Fruit fly (Drosophila melanogaster) whole organism, embryonic: Measurements from ENCODE around the gene CG6749.

Source experiments
- Adf1 ChIP-seq: fragments of 200-800 bp; sonication (Bioruptor generic); IDR thresholded peaks from 2 replicates; pipeline ENCODE4 v1.3.6; 2022; ENCODE audit warnings: missing biosample characterization, missing genetic modification characterization
- B-H2 ChIP-seq: fragments of 200-800 bp; sonication (Bioruptor generic); optimal IDR thresholded peaks from 2 replicates; lab custom pipeline; 2018; ENCODE audit warnings: missing biosample characterization, mild to moderate bottlenecking, missing genetic modification characterization
- BEAF-32 ChIP-seq: fragments of 200-800 bp; sonication (Bioruptor generic); optimal IDR thresholded peaks from 3 replicates; lab custom pipeline; 2017; ENCODE audit warnings: missing biosample characterization, missing genetic modification characterization, mild to moderate bottlenecking, moderate library complexity, missing genetic modification reagents
- C15 ChIP-seq: fragments of 200-800 bp; sonication (Bioruptor generic); IDR thresholded peaks from 3 replicates; pipeline ENCODE4 v1.3.6; 2022; ENCODE audit warnings: missing biosample characterization, missing genetic modification characterization
- CG10147 ChIP-seq: fragments of 200-800 bp; sonication (Bioruptor generic); optimal IDR thresholded peaks from 2 replicates; lab custom pipeline; 2019; ENCODE audit warnings: missing biosample characterization, mild to moderate bottlenecking, missing genetic modification characterization, moderate library complexity
- CG10267 ChIP-seq: fragments of 200-800 bp; sonication (Bioruptor generic); optimal IDR thresholded peaks from 2 replicates; lab custom pipeline; 2018; ENCODE audit warnings: missing biosample characterization, mild to moderate bottlenecking, missing genetic modification characterization, moderate library complexity
- CG11085 ChIP-seq: fragments of 200-800 bp; sonication (Bioruptor generic); IDR thresholded peaks from 2 replicates; pipeline ENCODE4 v1.3.6; 2022; ENCODE audit warnings: missing biosample characterization, missing genetic modification characterization
- CG11504 ChIP-seq: fragments of 200-800 bp; sonication (Bioruptor generic); optimal IDR thresholded peaks from 3 replicates; lab custom pipeline; 2019; ENCODE audit warnings: missing biosample characterization, mild to moderate bottlenecking, missing genetic modification characterization, moderate library complexity
- CG12155 ChIP-seq: fragments of 200-800 bp; sonication (Bioruptor generic); optimal IDR thresholded peaks from 3 replicates; lab custom pipeline; 2016; ENCODE audit warnings: missing biosample characterization, missing genetic modification characterization
- CG13287 ChIP-seq: fragments of 200-800 bp; sonication (Bioruptor generic); IDR thresholded peaks from 2 replicates; pipeline ENCODE4 v1.3.6; 2022; ENCODE audit warnings: missing biosample characterization, missing genetic modification characterization; ENCODE audit not compliant: partially characterized antibody
- CG1602 ChIP-seq: fragments of 200-800 bp; sonication (Bioruptor generic); optimal IDR thresholded peaks from 3 replicates; lab custom pipeline; 2016; ENCODE audit warnings: missing biosample characterization, missing genetic modification characterization
- CG18619 ChIP-seq: fragments of 200-800 bp; sonication (Bioruptor generic); optimal IDR thresholded peaks from 3 replicates; lab custom pipeline; 2017; ENCODE audit warnings: missing biosample characterization, mild to moderate bottlenecking, missing genetic modification characterization
- CG3163 ChIP-seq: fragments of 200-800 bp; sonication (Bioruptor generic); optimal IDR thresholded peaks from 3 replicates; lab custom pipeline; 2016; ENCODE audit warnings: missing biosample characterization, missing genetic modification characterization
- CG4282 ChIP-seq: fragments of 200-800 bp; sonication (Bioruptor generic); optimal IDR thresholded peaks from 2 replicates; lab custom pipeline; 2016; ENCODE audit warnings: missing biosample characterization, missing genetic modification characterization
- CG4617 ChIP-seq: fragments of 200-800 bp; sonication (Bioruptor generic); optimal IDR thresholded peaks from 3 replicates; lab custom pipeline; 2016; ENCODE audit warnings: missing biosample characterization, missing genetic modification characterization, borderline replicate concordance
- CG6683 ChIP-seq: fragments of 200-800 bp; sonication (Bioruptor generic); optimal IDR thresholded peaks from 2 replicates; lab custom pipeline; 2017; ENCODE audit warnings: missing biosample characterization, mild to moderate bottlenecking, missing genetic modification characterization, missing genetic modification reagents
- CG8388 ChIP-seq: fragments of 200-800 bp; sonication (Bioruptor generic); optimal IDR thresholded peaks from 2 replicates; lab custom pipeline; 2019; ENCODE audit warnings: missing biosample characterization, mild to moderate bottlenecking, missing genetic modification characterization, moderate library complexity
- CG9609 ChIP-seq: fragments of 200-800 bp; sonication (Bioruptor generic); optimal IDR thresholded peaks from 3 replicates; lab custom pipeline; 2016; ENCODE audit warnings: missing biosample characterization, missing genetic modification characterization
- Hr78 ChIP-seq, 2 experiments: fragments of 200-800 bp in 1 of 2; fragments of >200 bp in 1 of 2; sonication (Bioruptor generic) in 1 of 2; optimal IDR thresholded peaks; 2 replicates each; lab custom pipeline; 2017 to 2019; ENCODE audit warnings: missing biosample characterization in 2 of 2, missing genetic modification characterization in 2 of 2, mild to moderate bottlenecking in 1 of 2, moderate library complexity in 1 of 2
- Jarid2 ChIP-seq: fragments of 200-800 bp; sonication (Bioruptor generic); optimal IDR thresholded peaks from 3 replicates; lab custom pipeline; 2017; ENCODE audit warnings: mild to moderate bottlenecking, missing biosample characterization, missing genetic modification reagents, missing genetic modification characterization
- NC2α ChIP-seq: fragments of 200-800 bp; sonication (Bioruptor generic); optimal IDR thresholded peaks from 2 replicates; lab custom pipeline; 2016; ENCODE audit warnings: missing biosample characterization, missing genetic modification characterization
- Opbp ChIP-seq: fragments of 200-800 bp; sonication (Bioruptor generic); IDR thresholded peaks from 3 replicates; pipeline ENCODE4 v1.3.6; 2022; ENCODE audit warnings: missing biosample characterization, missing genetic modification characterization; ENCODE audit not compliant: partially characterized antibody
- Ptx1 ChIP-seq: fragments of 200-800 bp; sonication (Bioruptor generic); IDR thresholded peaks from 2 replicates; pipeline ENCODE4 v1.3.6; 2022; ENCODE audit warnings: missing biosample characterization, missing genetic modification characterization
- Side ChIP-seq: fragments of 200-800 bp; sonication (Bioruptor generic); optimal IDR thresholded peaks from 2 replicates; lab custom pipeline; 2016; ENCODE audit warnings: missing biosample characterization, missing genetic modification characterization
- YL-1 ChIP-seq: fragments of 200-800 bp; sonication (Bioruptor generic); optimal IDR thresholded peaks from 3 replicates; lab custom pipeline; 2017; ENCODE audit warnings: missing biosample characterization, mild to moderate bottlenecking, missing genetic modification characterization
- abd-A ChIP-seq: fragments of 200-800 bp; sonication (Bioruptor generic); optimal IDR thresholded peaks from 3 replicates; lab custom pipeline; 2019; ENCODE audit warnings: missing biosample characterization, mild to moderate bottlenecking, missing genetic modification characterization, moderate library complexity
- ato ChIP-seq: fragments of 200-800 bp; sonication (Bioruptor generic); IDR thresholded peaks from 2 replicates; pipeline ENCODE4 v1.3.6; 2022; ENCODE audit warnings: missing biosample characterization, missing genetic modification characterization; ENCODE audit not compliant: partially characterized antibody
- bbx ChIP-seq: fragments of 200-800 bp; sonication (Bioruptor generic); IDR thresholded peaks from 2 replicates; pipeline ENCODE4 v1.3.6; 2022; ENCODE audit warnings: missing biosample characterization, missing genetic modification characterization; ENCODE audit not compliant: partially characterized antibody
- caup ChIP-seq: fragments of 200-800 bp; sonication (Bioruptor generic); optimal IDR thresholded peaks from 3 replicates; lab custom pipeline; 2017; ENCODE audit warnings: missing biosample characterization, mild to moderate bottlenecking, missing genetic modification characterization, moderate library complexity; ENCODE audit not compliant: severe bottlenecking
- chm ChIP-seq: fragments of 200-800 bp; sonication (Bioruptor generic); IDR thresholded peaks from 2 replicates; pipeline ENCODE4 v1.3.6; 2022; ENCODE audit warnings: missing biosample characterization, missing genetic modification characterization
- ci ChIP-seq: fragments of 200-800 bp; sonication (Bioruptor generic); IDR thresholded peaks from 3 replicates; pipeline ENCODE4 v1.3.6; 2022; ENCODE audit warnings: missing biosample characterization, missing genetic modification characterization
- croc ChIP-seq: fragments of 200-800 bp; sonication (Bioruptor generic); conservative IDR thresholded peaks from 3 replicates; pipeline ENCODE4 v1.3.6; 2022; ENCODE audit warnings: missing biosample characterization, missing genetic modification characterization
- dpn ChIP-seq, 2 experiments: fragments of 200-800 bp; sonication (Bioruptor generic); optimal IDR thresholded peaks; 3 replicates each; lab custom pipeline; 2016; ENCODE audit warnings: missing biosample characterization in 2 of 2, missing genetic modification characterization in 2 of 2
- fd3F ChIP-seq: fragments of 200-800 bp; sonication (Bioruptor generic); optimal IDR thresholded peaks from 2 replicates; lab custom pipeline; 2018; ENCODE audit warnings: missing biosample characterization, mild to moderate bottlenecking, missing genetic modification characterization, moderate library complexity
- fu2 ChIP-seq: fragments of 200-800 bp; sonication (Bioruptor generic); optimal IDR thresholded peaks from 2 replicates; lab custom pipeline; 2016; ENCODE audit warnings: missing biosample characterization, missing genetic modification characterization
- inv ChIP-seq: fragments of 200-800 bp; sonication (Bioruptor generic); IDR thresholded peaks from 2 replicates; pipeline ENCODE4 v1.3.6; 2022; ENCODE audit warnings: missing biosample characterization, missing genetic modification characterization; ENCODE audit not compliant: partially characterized antibody
- jumu ChIP-seq: fragments of 200-800 bp; sonication (Bioruptor generic); optimal IDR thresholded peaks from 3 replicates; lab custom pipeline; 2016; ENCODE audit warnings: missing biosample characterization, missing genetic modification characterization
- kah ChIP-seq: fragments of 200-800 bp; sonication (Bioruptor generic); optimal IDR thresholded peaks from 2 replicates; lab custom pipeline; 2018; ENCODE audit warnings: missing biosample characterization, mild to moderate bottlenecking, missing genetic modification characterization
- knrl ChIP-seq: fragments of 200-800 bp; sonication (Bioruptor generic); IDR thresholded peaks from 3 replicates; pipeline ENCODE4 v1.3.6; 2022; ENCODE audit warnings: missing biosample characterization, missing genetic modification characterization; ENCODE audit not compliant: partially characterized antibody
- maf-S ChIP-seq: fragments of 200-800 bp; sonication (Bioruptor generic); optimal IDR thresholded peaks from 2 replicates; lab custom pipeline; 2016; ENCODE audit warnings: missing biosample characterization, missing genetic modification characterization
- mam ChIP-seq: fragments of 200-800 bp; sonication (Bioruptor generic); optimal IDR thresholded peaks from 3 replicates; lab custom pipeline; 2016; ENCODE audit warnings: missing biosample characterization, missing genetic modification characterization
- mld ChIP-seq: fragments of 200-800 bp; sonication (Bioruptor generic); IDR thresholded peaks from 3 replicates; pipeline ENCODE4 v1.3.6; 2022; ENCODE audit warnings: missing biosample characterization, missing genetic modification characterization; ENCODE audit not compliant: partially characterized antibody
- nom ChIP-seq: fragments of 200-800 bp; sonication (Bioruptor generic); optimal IDR thresholded peaks from 2 replicates; lab custom pipeline; 2017; ENCODE audit warnings: missing biosample characterization, missing genetic modification characterization, mild to moderate bottlenecking, moderate library complexity, missing genetic modification reagents
- pan ChIP-seq, 4 experiments: fragments of >200 bp in 3 of 4; fragments of 200-800 bp in 1 of 4; sonication (Bioruptor generic) in 1 of 4; optimal IDR thresholded peaks in 3 of 4; IDR thresholded peaks in 1 of 4; 2 replicates each; pipeline versions ENCODE4 v1.3.6 to Lab custom; 2017 to 2022; ENCODE audit warnings: missing biosample characterization in 2 of 4, missing genetic modification characterization in 2 of 4, mixed read lengths in 1 of 4
- phol ChIP-seq: fragments of 200-800 bp; sonication (Bioruptor generic); optimal IDR thresholded peaks from 3 replicates; lab custom pipeline; 2018; ENCODE audit warnings: missing biosample characterization, mild to moderate bottlenecking, missing genetic modification characterization, moderate library complexity
- repo ChIP-seq: fragments of 200-800 bp; sonication (Bioruptor generic); optimal IDR thresholded peaks from 2 replicates; lab custom pipeline; 2016; ENCODE audit warnings: missing biosample characterization, missing genetic modification characterization
- sug ChIP-seq: fragments of 200-800 bp; optimal IDR thresholded peaks from 2 replicates; lab custom pipeline; 2019; ENCODE audit warnings: missing biosample characterization, mild to moderate bottlenecking, missing genetic modification characterization, moderate library complexity
- vvl ChIP-seq: fragments of 200-800 bp; sonication (Bioruptor generic); IDR thresholded peaks from 2 replicates; pipeline ENCODE4 v1.3.6; 2022; ENCODE audit warnings: missing biosample characterization, missing genetic modification characterization
- wdn ChIP-seq: fragments of 200-800 bp; sonication (Bioruptor generic); IDR thresholded peaks from 2 replicates; pipeline ENCODE4 v1.3.6; 2022; ENCODE audit warnings: missing biosample characterization, missing genetic modification characterization

CG6749 gene

DNA sequence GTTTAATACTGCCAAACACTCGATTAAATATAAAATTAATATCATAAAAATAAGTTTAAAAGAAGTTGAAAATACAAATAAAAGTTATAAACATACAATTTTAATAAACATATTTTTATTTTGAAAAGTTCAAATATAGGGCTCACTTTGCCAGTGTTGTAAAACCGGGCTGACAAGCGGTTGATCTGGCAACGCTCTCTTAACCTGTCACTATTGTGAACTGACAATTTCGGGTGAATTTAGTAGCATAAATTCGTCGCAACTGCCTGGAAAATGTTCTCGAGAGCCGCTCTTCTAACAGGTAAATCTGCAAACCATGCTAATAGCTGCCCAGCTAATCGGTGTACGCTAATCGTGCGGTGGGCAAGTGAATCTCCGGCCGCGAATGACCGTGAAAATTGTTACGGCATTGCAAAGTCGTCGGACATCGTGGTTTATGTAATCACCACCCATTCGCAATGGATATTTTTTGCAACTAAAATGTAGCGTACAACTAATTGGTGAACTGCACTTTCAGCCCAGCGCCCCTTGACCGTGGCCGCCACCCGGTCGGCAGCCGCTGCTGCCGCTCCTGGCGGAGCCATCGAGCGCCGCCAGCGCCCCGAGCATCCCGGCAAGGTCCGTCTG lies 3.7 kb downstream of the CG6749 start, which contains the start of gene ATPsynB (continued):
- no peak for TF ChIP-seq Side (GFP tag; lab: Kevin White, UChicago)
- peak; percentile 81 for TF ChIP-seq B-H2 (GFP tag; lab: Kevin White, UChicago)
- TF ChIP-seq Opbp, result peak; percentile 42; the same call in 1 of the 3 replicates
- TF ChIP-seq ato (GFP tag; lab: Robert Waterston, UW), result no peak
- no peak for TF ChIP-seq CG3163 (GFP tag; lab: Kevin White, UChicago)
- no peak for TF ChIP-seq kah (GFP tag; lab: Kevin White, UChicago)
- TF ChIP-seq caup (GFP tag; lab: Kevin White, UChicago), result peak; percentile 35
- TF ChIP-seq phol (tag; lab: Kevin White, UChicago), result peak; percentile 51
- no peak for TF ChIP-seq CG4282
- peak; percentile 35; the same call in 1 of the 2 replicates for TF ChIP-seq vvl (GFP tag; lab: Robert Waterston, UW)
- TF ChIP-seq maf-S, result no peak
- no peak for TF ChIP-seq C15 (GFP tag; lab: Robert Waterston, UW)
- no peak for TF ChIP-seq nom (GFP tag; lab: Kevin White, UChicago)
- TF ChIP-seq CG11504 (tag; lab: Kevin White, UChicago), result no peak
- no peak for TF ChIP-seq Ptx1
- 0 out of 3 replicates have a peak, but pooled peaks have one; percentile 34 for TF ChIP-seq ci (GFP tag; lab: Robert Waterston, UW)
- peak; percentile 96 for TF ChIP-seq CG4617 (GFP tag; lab: Kevin White, UChicago)
- TF ChIP-seq CG8388 (GFP tag; lab: Kevin White, UChicago), result no peak
- TF ChIP-seq fd3F (GFP tag; lab: Kevin White, UChicago), result no peak
- TF ChIP-seq wdn (GFP tag; lab: Robert Waterston, UW), result no peak
- TF ChIP-seq CG10147, result no peak
- TF ChIP-seq Adf1 (GFP tag; lab: Robert Waterston, UW), result no peak
- no peak for TF ChIP-seq pan (optimal IDR thresholded peaks at IDR 0.05; lab: Kevin White, UChicago)
- peak in 1 of 2 experiments; percentile 39 for TF ChIP-seq pan (GFP tag; optimal IDR thresholded peaks at IDR 0.05 in 1 of 2, IDR thresholded peaks at IDR 0.05 in 1 of 2)
- TF ChIP-seq croc, result no peak
- no peak for TF ChIP-seq abd-A
- no peak for TF ChIP-seq CG1602 (GFP tag; lab: Kevin White, UChicago)
- TF ChIP-seq Hr78 (GFP tag; optimal IDR thresholded peaks at IDR 0.05; lab: Kevin White, UChicago), result no peak
- TF ChIP-seq CG13287 (GFP tag; lab: Robert Waterston, UW), result peak; percentile 36; the same call in 1 of the 2 replicates
- no peak for TF ChIP-seq repo (GFP tag; lab: Kevin White, UChicago)
- TF ChIP-seq YL-1, result peak; percentile 97
- no peak for TF ChIP-seq mam
- peak; percentile 39 for TF ChIP-seq BEAF-32 (GFP tag; lab: Kevin White, UChicago)
- TF ChIP-seq chm (GFP tag; lab: Robert Waterston, UW), result no peak
- TF ChIP-seq dpn (GFP tag; optimal IDR thresholded peaks at IDR 0.05; lab: Kevin White, UChicago), result peak in 1 of 2 experiments; percentile 31
- TF ChIP-seq CG11085, result no peak

DNA sequence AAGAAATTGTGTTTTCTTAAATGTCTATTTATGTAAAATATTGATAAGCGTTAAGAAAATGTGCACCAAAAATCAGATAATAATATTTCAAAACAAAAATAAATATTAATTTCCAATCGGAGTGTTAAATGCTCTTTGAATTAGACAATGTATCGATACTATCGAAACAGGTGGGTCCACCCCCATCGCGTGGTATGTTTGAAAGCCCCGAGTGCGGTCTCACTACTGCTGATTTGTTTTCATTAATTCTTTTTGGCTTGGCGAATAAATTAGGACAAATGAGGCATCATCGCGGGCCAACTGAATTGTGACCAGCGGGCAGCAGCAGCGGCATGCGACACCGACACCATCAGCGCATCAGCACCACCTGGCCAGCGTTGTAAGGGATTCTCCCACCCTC lies 6.9 kb downstream of the CG6749 start, which contains the start of gene Naa60:
Naa60 (plus strand) TSS at position 189 of the 400 bp plus-strand sequence.
- TF ChIP-seq CG12155 (GFP tag; lab: Kevin White, UChicago), result no peak
- no peak for TF ChIP-seq jumu (GFP tag; lab: Kevin White, UChicago)
- no peak for TF ChIP-seq CG18619 (GFP tag; lab: Kevin White, UChicago)
- peak; percentile 86 for TF ChIP-seq inv (GFP tag; lab: Robert Waterston, UW)
- TF ChIP-seq bbx (GFP tag; lab: Robert Waterston, UW), result peak; percentile 90
- TF ChIP-seq CG10267 (tag; lab: Kevin White, UChicago), result peak; percentile 47
- peak; percentile 69 for TF ChIP-seq mld (GFP tag; lab: Robert Waterston, UW)
- TF ChIP-seq NC2α, result no peak
- TF ChIP-seq knrl, result peak; percentile 89
- TF ChIP-seq sug, result peak; percentile 38
- TF ChIP-seq CG6683 (GFP tag; lab: Kevin White, UChicago), result no peak
- no peak for TF ChIP-seq CG9609
- no peak for TF ChIP-seq fu2 (GFP tag; lab: Kevin White, UChicago)
- TF ChIP-seq Jarid2 (GFP tag; lab: Kevin White, UChicago), result no peak
